Fruit fly (Drosophila melanogaster) whole organism, embryonic: ENCODE data around the gene SkpE.

Source experiments
- Antp ChIP-seq: fragments of 200-800 bp; sonication (Bioruptor generic); optimal IDR thresholded peaks from 3 replicates; lab custom pipeline; 2016; ENCODE audit warnings: missing biosample characterization, missing genetic modification characterization
- Atf3 ChIP-seq: fragments of 200-800 bp; sonication (Bioruptor generic); optimal IDR thresholded peaks from 3 replicates; lab custom pipeline; 2016; ENCODE audit warnings: missing biosample characterization, missing genetic modification characterization
- Atf6 ChIP-seq: fragments of 200-800 bp; sonication (Bioruptor generic); IDR thresholded peaks from 2 replicates; pipeline ENCODE4 v1.3.6; 2022; ENCODE audit warnings: missing biosample characterization, missing genetic modification characterization
- CG10462 ChIP-seq: fragments of 200-800 bp; sonication (Bioruptor generic); optimal IDR thresholded peaks from 2 replicates; lab custom pipeline; 2016; ENCODE audit warnings: missing biosample characterization, missing genetic modification characterization
- CG12071 ChIP-seq: fragments of 200-800 bp; sonication (Bioruptor generic); optimal IDR thresholded peaks from 3 replicates; lab custom pipeline; 2018; ENCODE audit warnings: missing biosample characterization, mild to moderate bottlenecking, missing genetic modification characterization
- CG1233 ChIP-seq: fragments of 200-800 bp; sonication (Bioruptor generic); optimal IDR thresholded peaks from 4 replicates; lab custom pipeline; 2018; ENCODE audit warnings: missing biosample characterization, mild to moderate bottlenecking, missing genetic modification characterization
- CG15696 ChIP-seq: fragments of 200-800 bp; sonication (Bioruptor generic); optimal IDR thresholded peaks from 2 replicates; lab custom pipeline; 2019; ENCODE audit warnings: missing biosample characterization, mild to moderate bottlenecking, missing genetic modification characterization, moderate library complexity
- CG17186 ChIP-seq: fragments of 200-800 bp; sonication (Bioruptor generic); optimal IDR thresholded peaks from 3 replicates; lab custom pipeline; 2017; ENCODE audit warnings: missing biosample characterization, missing genetic modification reagents, missing genetic modification characterization
- CG1792 ChIP-seq: fragments of 200-800 bp; sonication (Bioruptor generic); optimal IDR thresholded peaks from 2 replicates; lab custom pipeline; 2016; ENCODE audit warnings: missing biosample characterization, missing genetic modification characterization
- CG1832 ChIP-seq: fragments of 200-800 bp; sonication (Bioruptor generic); optimal IDR thresholded peaks from 2 replicates; lab custom pipeline; 2017; ENCODE audit warnings: missing biosample characterization, mild to moderate bottlenecking, missing genetic modification characterization, inconsistent platforms
- CG3163 ChIP-seq: fragments of 200-800 bp; sonication (Bioruptor generic); optimal IDR thresholded peaks from 3 replicates; lab custom pipeline; 2016; ENCODE audit warnings: missing biosample characterization, missing genetic modification characterization
- CG43689 ChIP-seq: fragments of 200-800 bp; sonication (Bioruptor generic); IDR thresholded peaks from 2 replicates; pipeline ENCODE4 v1.3.6; 2022; ENCODE audit warnings: missing biosample characterization, missing genetic modification characterization
- CG4820 ChIP-seq: fragments of 200-800 bp; sonication (Bioruptor generic); optimal IDR thresholded peaks from 3 replicates; lab custom pipeline; 2016; ENCODE audit warnings: missing biosample characterization, missing genetic modification characterization
- CG5180 ChIP-seq: fragments of 200-800 bp; sonication (Bioruptor generic); optimal IDR thresholded peaks from 3 replicates; lab custom pipeline; 2017; ENCODE audit warnings: missing biosample characterization, missing genetic modification characterization, mild to moderate bottlenecking, moderate library complexity, missing genetic modification reagents
- CG6765 ChIP-seq: fragments of 200-800 bp; sonication (Bioruptor generic); optimal IDR thresholded peaks from 3 replicates; lab custom pipeline; 2017; ENCODE audit warnings: missing biosample characterization, mild to moderate bottlenecking, missing genetic modification characterization
- CG8388 ChIP-seq: fragments of 200-800 bp; sonication (Bioruptor generic); optimal IDR thresholded peaks from 2 replicates; lab custom pipeline; 2019; ENCODE audit warnings: missing biosample characterization, mild to moderate bottlenecking, missing genetic modification characterization, moderate library complexity
- CG9215 ChIP-seq: fragments of 200-800 bp; sonication (Bioruptor generic); IDR thresholded peaks from 2 replicates; pipeline ENCODE4 v1.3.6; 2022; ENCODE audit warnings: missing biosample characterization, missing genetic modification characterization
- CG9797 ChIP-seq: fragments of 200-800 bp; sonication (Bioruptor generic); optimal IDR thresholded peaks from 3 replicates; lab custom pipeline; 2018; ENCODE audit warnings: missing biosample characterization, mild to moderate bottlenecking, missing genetic modification characterization
- D19B ChIP-seq: fragments of 200-800 bp; sonication (Bioruptor generic); optimal IDR thresholded peaks from 2 replicates; lab custom pipeline; 2017; ENCODE audit warnings: missing biosample characterization, mild to moderate bottlenecking, missing genetic modification characterization
- GATAe ChIP-seq: fragments of 200-800 bp; sonication (Bioruptor generic); conservative IDR thresholded peaks from 2 replicates; pipeline ENCODE4 v1.3.6; 2022; ENCODE audit warnings: missing biosample characterization, missing genetic modification characterization
- HLH4C ChIP-seq: fragments of 200-800 bp; sonication (Bioruptor generic); IDR thresholded peaks from 3 replicates; pipeline ENCODE4 v1.3.6; 2022; ENCODE audit warnings: missing biosample characterization, missing genetic modification characterization; ENCODE audit not compliant: partially characterized antibody
- Myb ChIP-seq: fragments of 200-800 bp; sonication (Bioruptor generic); optimal IDR thresholded peaks from 2 replicates; lab custom pipeline; 2016; ENCODE audit warnings: missing biosample characterization, missing genetic modification characterization
- Nf-YA ChIP-seq: fragments of 200-800 bp; sonication (Bioruptor generic); IDR thresholded peaks from 2 replicates; pipeline ENCODE4 v1.3.6; 2022; ENCODE audit warnings: missing biosample characterization, missing genetic modification characterization
- Ravus ChIP-seq: fragments of 200-800 bp; sonication (Bioruptor generic); IDR thresholded peaks from 2 replicates; pipeline ENCODE4 v1.3.6; 2022; ENCODE audit warnings: missing biosample characterization, missing genetic modification characterization
- Sry-β ChIP-seq: fragments of 200-800 bp; sonication (Bioruptor generic); optimal IDR thresholded peaks from 2 replicates; lab custom pipeline; 2018; ENCODE audit warnings: missing biosample characterization, mild to moderate bottlenecking, missing genetic modification characterization, moderate library complexity
- Sry-δ ChIP-seq: fragments of 200-800 bp; sonication (Bioruptor generic); optimal IDR thresholded peaks from 2 replicates; lab custom pipeline; 2016; ENCODE audit warnings: missing biosample characterization, missing genetic modification characterization
- YL-1 ChIP-seq: fragments of 200-800 bp; sonication (Bioruptor generic); optimal IDR thresholded peaks from 3 replicates; lab custom pipeline; 2017; ENCODE audit warnings: missing biosample characterization, mild to moderate bottlenecking, missing genetic modification characterization
- ab ChIP-seq: fragments of 200-800 bp; sonication (Bioruptor generic); optimal IDR thresholded peaks from 2 replicates; lab custom pipeline; 2016; ENCODE audit warnings: missing biosample characterization, missing genetic modification characterization
- cad ChIP-seq: fragments of >200 bp; optimal IDR thresholded peaks from 2 replicates; lab custom pipeline; 2017; ENCODE audit warnings: missing biosample characterization, missing genetic modification characterization
- cas ChIP-seq: fragments of 200-800 bp; sonication (Bioruptor generic); IDR thresholded peaks from 2 replicates; pipeline ENCODE4 v1.3.6; 2022; ENCODE audit warnings: missing biosample characterization, missing genetic modification characterization
- chif ChIP-seq, 2 experiments: fragments of 200-800 bp; sonication (Bioruptor generic); optimal IDR thresholded peaks; 3 replicates each; lab custom pipeline; 2016; ENCODE audit warnings: missing biosample characterization in 2 of 2, missing genetic modification characterization in 2 of 2
- ci ChIP-seq: fragments of 200-800 bp; sonication (Bioruptor generic); IDR thresholded peaks from 3 replicates; pipeline ENCODE4 v1.3.6; 2022; ENCODE audit warnings: missing biosample characterization, missing genetic modification characterization
- crc ChIP-seq: fragments of 200-800 bp; sonication (Bioruptor generic); optimal IDR thresholded peaks from 2 replicates; lab custom pipeline; 2016; ENCODE audit warnings: missing biosample characterization, missing genetic modification characterization
- dmrt99B ChIP-seq: fragments of 200-800 bp; sonication (Bioruptor generic); optimal IDR thresholded peaks from 2 replicates; lab custom pipeline; 2018; ENCODE audit warnings: missing biosample characterization, mild to moderate bottlenecking, missing genetic modification characterization, moderate library complexity
- hbn ChIP-seq: fragments of 200-800 bp; sonication (Bioruptor generic); IDR thresholded peaks from 2 replicates; pipeline ENCODE4 v1.3.6; 2022; ENCODE audit warnings: missing biosample characterization, missing genetic modification characterization; ENCODE audit not compliant: partially characterized antibody
- her ChIP-seq: fragments of 200-800 bp; sonication (Bioruptor generic); optimal IDR thresholded peaks from 2 replicates; lab custom pipeline; 2016; ENCODE audit warnings: missing biosample characterization, missing genetic modification characterization
- kah ChIP-seq: fragments of 200-800 bp; sonication (Bioruptor generic); optimal IDR thresholded peaks from 2 replicates; lab custom pipeline; 2018; ENCODE audit warnings: missing biosample characterization, mild to moderate bottlenecking, missing genetic modification characterization
- lola ChIP-seq, 3 experiments: fragments of >200 bp in 2 of 3; fragments of 200-800 bp in 1 of 3; sonication (Bioruptor generic) in 1 of 3; optimal IDR thresholded peaks; 2 replicates each; lab custom pipeline; 2017 to 2019; ENCODE audit warnings: missing biosample characterization in 3 of 3, missing genetic modification characterization in 3 of 3, mild to moderate bottlenecking in 1 of 3, moderate library complexity in 1 of 3
- lov ChIP-seq, 2 experiments: fragments of 200-800 bp in 1 of 2; fragments of >200 bp in 1 of 2; sonication (Bioruptor generic) in 1 of 2; IDR thresholded peaks in 1 of 2; optimal IDR thresholded peaks in 1 of 2; 2 replicates in 1 of 2; 3 replicates in 1 of 2; pipeline versions ENCODE4 v1.3.6 to Lab custom; 2017 to 2022; ENCODE audit warnings: missing biosample characterization in 1 of 2, missing genetic modification characterization in 1 of 2
- luna ChIP-seq: fragments of 200-800 bp; sonication (Bioruptor generic); optimal IDR thresholded peaks from 2 replicates; lab custom pipeline; 2016; ENCODE audit warnings: missing biosample characterization, missing genetic modification characterization
- prd ChIP-seq, 3 experiments: fragments of >200 bp in 2 of 3; fragments of 200-800 bp in 1 of 3; sonication (Bioruptor generic) in 1 of 3; optimal IDR thresholded peaks in 2 of 3; IDR thresholded peaks in 1 of 3; 2 replicates in 2 of 3; 3 replicates in 1 of 3; pipeline versions ENCODE4 v1.3.6 to Lab custom; 2017 to 2022; ENCODE audit warnings: missing biosample characterization in 1 of 3, missing genetic modification characterization in 1 of 3
- row ChIP-seq: fragments of 200-800 bp; sonication (Bioruptor generic); IDR thresholded peaks from 3 replicates; pipeline ENCODE4 v1.3.6; 2022; ENCODE audit warnings: missing biosample characterization, missing genetic modification characterization
- seq ChIP-seq: fragments of 200-800 bp; sonication (Bioruptor generic); IDR thresholded peaks from 2 replicates; pipeline ENCODE4 v1.3.6; 2022; ENCODE audit warnings: missing biosample characterization, missing genetic modification characterization
- sna ChIP-seq: fragments of 200-800 bp; sonication (Bioruptor generic); IDR thresholded peaks from 2 replicates; pipeline ENCODE4 v1.3.6; 2022; ENCODE audit warnings: missing biosample characterization, missing genetic modification characterization; ENCODE audit not compliant: partially characterized antibody
- sob ChIP-seq: fragments of 200-800 bp; sonication (Bioruptor generic); IDR thresholded peaks from 2 replicates; pipeline ENCODE4 v1.3.6; 2022; ENCODE audit warnings: missing biosample characterization, missing genetic modification characterization
- sqz ChIP-seq: fragments of 200-800 bp; sonication (Bioruptor generic); optimal IDR thresholded peaks from 3 replicates; lab custom pipeline; 2018; ENCODE audit warnings: missing biosample characterization, mild to moderate bottlenecking, missing genetic modification characterization
- ssp ChIP-seq: fragments of 200-800 bp; sonication (Bioruptor generic); IDR thresholded peaks from 2 replicates; pipeline ENCODE4 v1.3.6; 2022; ENCODE audit warnings: missing biosample characterization, missing genetic modification characterization
- tup ChIP-seq: fragments of 200-800 bp; sonication (Bioruptor generic); optimal IDR thresholded peaks from 2 replicates; lab custom pipeline; 2016; ENCODE audit warnings: missing biosample characterization, mild to moderate bottlenecking, missing genetic modification characterization, moderate library complexity

SkpE gene

DNA sequence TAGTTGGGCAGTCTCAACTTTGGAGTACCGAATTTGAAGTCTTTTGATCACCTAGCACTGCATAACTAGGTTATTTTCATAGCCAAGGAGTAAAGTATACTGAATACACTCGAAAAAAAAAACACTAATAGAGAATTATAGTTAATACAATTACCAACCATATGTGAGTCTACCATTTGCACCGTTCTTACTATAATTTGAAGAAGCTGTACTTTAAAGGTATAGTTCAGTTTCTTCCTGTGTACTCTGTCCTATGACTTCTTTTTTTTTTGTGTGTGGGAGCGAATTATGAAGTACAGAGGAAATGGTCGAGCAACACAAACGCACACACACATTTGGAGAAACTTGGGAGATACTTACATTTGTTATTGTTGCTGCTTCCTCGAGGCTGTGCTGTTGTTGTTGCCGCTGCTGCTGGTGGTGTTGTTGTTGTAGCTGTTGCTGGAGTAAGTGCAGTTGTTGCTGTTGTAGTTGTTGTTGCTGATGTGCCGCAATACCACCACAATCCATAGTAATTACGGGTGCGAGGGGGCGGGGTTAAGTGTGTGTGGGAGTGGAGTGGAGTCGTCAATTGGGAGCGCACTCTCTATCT lies 26.7 kb upstream of the SkpE start (continued):
- TF ChIP-seq prd (optimal IDR thresholded peaks at IDR 0.05; lab: Kevin White, UChicago) (no peak), prd (GFP tag; IDR thresholded peaks at IDR 0.05; lab: Robert Waterston, UW) (peak; percentile 93), lola (GFP tag; optimal IDR thresholded peaks at IDR 0.05; lab: Kevin White, UChicago) (peak in 1 of 3 experiments; percentile 95), CG1832 (GFP tag; lab: Kevin White, UChicago) (no peak), row (peak; percentile 86), CG3163 (GFP tag; lab: Kevin White, UChicago) (peak; percentile 74), CG1233 (GFP tag; lab: Kevin White, UChicago) (peak; percentile 86), tup (peak; percentile 70), ci (GFP tag; lab: Robert Waterston, UW) (peak; percentile 96), Antp (peak; percentile 87), CG12071 (peak; percentile 82), dmrt99B (tag; lab: Kevin White, UChicago) (peak; percentile 93), CG6765 (GFP tag; lab: Kevin White, UChicago) (peak; percentile 10), CG4820 (GFP tag; lab: Kevin White, UChicago) (peak; percentile 95), Sry-β (GFP tag; lab: Kevin White, UChicago) (peak; percentile 60), Sry-δ (peak; percentile 50), CG9215 (GFP tag; lab: Robert Waterston, UW) (peak; percentile 52; the same call in 1 of the 2 replicates), sqz (GFP tag; lab: Kevin White, UChicago) (peak; percentile 73), hbn (no peak), seq (GFP tag; lab: Robert Waterston, UW) (peak; percentile 63; the same call in 1 of the 2 replicates), ab (GFP tag; lab: Kevin White, UChicago) (peak; percentile 91), CG1792 (GFP tag; lab: Kevin White, UChicago) (peak; percentile 76), CG15696 (tag; lab: Kevin White, UChicago) (peak; percentile 92), D19B (GFP tag; lab: Kevin White, UChicago) (peak; percentile 49), luna (GFP tag; lab: Kevin White, UChicago) (peak; percentile 43), Atf3 (GFP tag; lab: Kevin White, UChicago) (peak; percentile 93), her (GFP tag; lab: Kevin White, UChicago) (peak; percentile 83), CG5180 (GFP tag; lab: Kevin White, UChicago) (peak; percentile 62), CG9797 (GFP tag; lab: Kevin White, UChicago) (no peak), Myb (GFP tag; lab: Kevin White, UChicago) (peak; percentile 59), YL-1 (GFP tag; lab: Kevin White, UChicago) (peak; percentile 54), lov (optimal IDR thresholded peaks at IDR 0.05; lab: Kevin White, UChicago) (no peak), lov (GFP tag; IDR thresholded peaks at IDR 0.05; lab: Robert Waterston, UW) (peak; percentile 89), Ravus (GFP tag; lab: Robert Waterston, UW) (peak; percentile 57), CG8388 (GFP tag; lab: Kevin White, UChicago) (peak; percentile 94), CG43689 (GFP tag; lab: Robert Waterston, UW) (peak; percentile 55; the same call in 1 of the 2 replicates), chif (GFP tag; optimal IDR thresholded peaks at IDR 0.05; lab: Kevin White, UChicago) (peak; percentile 92 to 98), GATAe (GFP tag; lab: Robert Waterston, UW) (no peak), HLH4C (GFP tag; lab: Robert Waterston, UW) (no peak), CG17186 (peak; percentile 50), ssp (peak; percentile 75), kah (GFP tag; lab: Kevin White, UChicago) (peak; percentile 71), cas (no peak), Nf-YA (GFP tag; lab: Robert Waterston, UW) (peak; percentile 71), CG10462 (peak; percentile 90), Atf6 (GFP tag; lab: Robert Waterston, UW) (peak; percentile 68), sna (no peak), cad (GFP tag; lab: Kevin White, UChicago) (no peak), sob (GFP tag; lab: Robert Waterston, UW) (peak; percentile 75), crc (GFP tag; lab: Kevin White, UChicago) (peak; percentile 83)
